Fruit fly (Drosophila melanogaster) whole organism, embryonic: ENCODE results near the gene wda.
A peak's percentile ranks its signal among the peaks of the same experiment; 100 is the strongest.

ENCODE experiments used
- Atf6 ChIP-seq: fragments of 200-800 bp; sonication (Bioruptor generic); IDR thresholded peaks from 2 replicates; pipeline ENCODE4 v1.3.6; 2022; ENCODE audit warnings: missing biosample characterization, missing genetic modification characterization
- Awh ChIP-seq: fragments of 200-800 bp; sonication (Bioruptor generic); IDR thresholded peaks from 2 replicates; pipeline ENCODE4, ENCODE4 v1.3.6; 2022; ENCODE audit warnings: missing biosample characterization, missing genetic modification characterization
- B-H1 ChIP-seq: fragments of 200-800 bp; sonication (Bioruptor generic); IDR thresholded peaks from 3 replicates; pipeline ENCODE4 v1.3.6; 2022; ENCODE audit warnings: missing biosample characterization, missing genetic modification characterization
- C15 ChIP-seq: fragments of 200-800 bp; sonication (Bioruptor generic); IDR thresholded peaks from 3 replicates; pipeline ENCODE4 v1.3.6; 2022; ENCODE audit warnings: missing biosample characterization, missing genetic modification characterization
- CG10431 ChIP-seq: fragments of 200-800 bp; sonication (Bioruptor generic); optimal IDR thresholded peaks from 3 replicates; lab custom pipeline; 2018; ENCODE audit warnings: missing biosample characterization, mild to moderate bottlenecking, missing genetic modification characterization
- CG12236 ChIP-seq: fragments of 200-800 bp; sonication (Bioruptor generic); optimal IDR thresholded peaks from 2 replicates; lab custom pipeline; 2016; ENCODE audit warnings: missing biosample characterization, missing genetic modification characterization
- CG1233 ChIP-seq: fragments of 200-800 bp; sonication (Bioruptor generic); optimal IDR thresholded peaks from 4 replicates; lab custom pipeline; 2018; ENCODE audit warnings: missing biosample characterization, mild to moderate bottlenecking, missing genetic modification characterization
- CG14710 ChIP-seq: fragments of 200-800 bp; sonication (Bioruptor generic); optimal IDR thresholded peaks from 3 replicates; lab custom pipeline; 2019; ENCODE audit warnings: missing biosample characterization, mild to moderate bottlenecking, missing genetic modification characterization, moderate library complexity
- CG14965 ChIP-seq: fragments of 200-800 bp; sonication (Bioruptor generic); optimal IDR thresholded peaks from 2 replicates; lab custom pipeline; 2016; ENCODE audit warnings: missing biosample characterization, missing genetic modification characterization, borderline replicate concordance
- CG15073 ChIP-seq: fragments of 200-800 bp; sonication (Bioruptor generic); optimal IDR thresholded peaks from 2 replicates; lab custom pipeline; 2016; ENCODE audit warnings: missing biosample characterization, missing genetic modification characterization
- CG16863 ChIP-seq: fragments of 200-800 bp; sonication (Bioruptor generic); optimal IDR thresholded peaks from 3 replicates; lab custom pipeline; 2016; ENCODE audit warnings: missing biosample characterization, missing genetic modification characterization
- CG17829 ChIP-seq: fragments of 200-800 bp; optimal IDR thresholded peaks from 2 replicates; lab custom pipeline; 2019; ENCODE audit warnings: missing biosample characterization, mild to moderate bottlenecking, missing genetic modification characterization, moderate library complexity
- CG18476 ChIP-seq: fragments of 200-800 bp; sonication (Bioruptor generic); optimal IDR thresholded peaks from 2 replicates; lab custom pipeline; 2016; ENCODE audit warnings: missing biosample characterization, mild to moderate bottlenecking, missing genetic modification characterization
- CG2712 ChIP-seq: fragments of 200-800 bp; optimal IDR thresholded peaks from 3 replicates; lab custom pipeline; 2019; ENCODE audit warnings: missing biosample characterization, mild to moderate bottlenecking, missing genetic modification characterization, moderate library complexity
- CG2875 ChIP-seq: fragments of 200-800 bp; sonication (Bioruptor generic); optimal IDR thresholded peaks from 2 replicates; lab custom pipeline; 2017; ENCODE audit warnings: missing biosample characterization, mild to moderate bottlenecking, missing genetic modification characterization, missing genetic modification reagents
- CG2889 ChIP-seq: fragments of 200-800 bp; sonication (Bioruptor generic); IDR thresholded peaks from 3 replicates; pipeline ENCODE4 v1.3.6; 2022; ENCODE audit warnings: missing biosample characterization, missing genetic modification characterization
- CG30403 ChIP-seq: fragments of 200-800 bp; sonication (Bioruptor generic); optimal IDR thresholded peaks from 3 replicates; lab custom pipeline; 2016; ENCODE audit warnings: missing biosample characterization, missing genetic modification characterization
- CG34376 ChIP-seq: fragments of 200-800 bp; sonication (Bioruptor generic); optimal IDR thresholded peaks from 2 replicates; lab custom pipeline; 2018; ENCODE audit warnings: missing biosample characterization, mild to moderate bottlenecking, missing genetic modification characterization
- CG3726 ChIP-seq: fragments of 200-800 bp; sonication (Bioruptor generic); IDR thresholded peaks from 3 replicates; pipeline ENCODE4, ENCODE4 v1.3.6; 2022; ENCODE audit warnings: missing biosample characterization, missing genetic modification characterization
- CG4360 ChIP-seq: fragments of 200-800 bp; sonication (Bioruptor generic); IDR thresholded peaks from 2 replicates; pipeline ENCODE4 v1.3.6; 2022; ENCODE audit warnings: missing biosample characterization, missing genetic modification characterization
- CG6813 ChIP-seq: fragments of 200-800 bp; sonication (Bioruptor generic); optimal IDR thresholded peaks from 2 replicates; lab custom pipeline; 2017; ENCODE audit warnings: missing biosample characterization, missing genetic modification characterization, mild to moderate bottlenecking, moderate library complexity, missing genetic modification reagents
- CG7963 ChIP-seq: fragments of 200-800 bp; sonication (Bioruptor generic); IDR thresholded peaks from 3 replicates; pipeline ENCODE4 v1.3.6; 2022; ENCODE audit warnings: missing biosample characterization, missing genetic modification characterization; ENCODE audit not compliant: partially characterized antibody
- CG8281 ChIP-seq: fragments of 200-800 bp; sonication (Bioruptor generic); optimal IDR thresholded peaks from 2 replicates; lab custom pipeline; 2018; ENCODE audit warnings: missing biosample characterization, mild to moderate bottlenecking, missing genetic modification characterization, moderate library complexity
- CG8388 ChIP-seq: fragments of 200-800 bp; sonication (Bioruptor generic); optimal IDR thresholded peaks from 2 replicates; lab custom pipeline; 2019; ENCODE audit warnings: missing biosample characterization, mild to moderate bottlenecking, missing genetic modification characterization, moderate library complexity
- CG9797 ChIP-seq: fragments of 200-800 bp; sonication (Bioruptor generic); optimal IDR thresholded peaks from 3 replicates; lab custom pipeline; 2018; ENCODE audit warnings: missing biosample characterization, mild to moderate bottlenecking, missing genetic modification characterization
- CrebB ChIP-seq: fragments of 200-800 bp; sonication (Bioruptor generic); optimal IDR thresholded peaks from 3 replicates; lab custom pipeline; 2018; ENCODE audit warnings: missing biosample characterization, mild to moderate bottlenecking, missing genetic modification characterization
- Dad ChIP-seq: fragments of 200-800 bp; sonication (Bioruptor generic); optimal IDR thresholded peaks from 3 replicates; lab custom pipeline; 2016; ENCODE audit warnings: missing biosample characterization, missing genetic modification characterization
- Dfd ChIP-seq, 2 experiments: fragments of >200 bp; optimal IDR thresholded peaks; 2 replicates each; lab custom pipeline; 2017; ENCODE audit warnings: missing biosample characterization in 2 of 2, missing genetic modification characterization in 2 of 2
- Dip2 ChIP-seq: fragments of 200-800 bp; sonication (Bioruptor generic); IDR thresholded peaks from 2 replicates; pipeline ENCODE4 v1.3.6; 2022; ENCODE audit warnings: missing biosample characterization, missing genetic modification characterization
- Ets97D ChIP-seq: fragments of 200-800 bp; sonication (Bioruptor generic); optimal IDR thresholded peaks from 3 replicates; lab custom pipeline; 2016; ENCODE audit warnings: missing biosample characterization, missing genetic modification characterization
- Fer3 ChIP-seq: fragments of 200-800 bp; sonication (Bioruptor generic); optimal IDR thresholded peaks from 2 replicates; lab custom pipeline; 2018; ENCODE audit warnings: missing biosample characterization, mild to moderate bottlenecking, missing genetic modification characterization, moderate library complexity
- HLHmδ ChIP-seq: fragments of 200-800 bp; sonication (Bioruptor generic); optimal IDR thresholded peaks from 2 replicates; lab custom pipeline; 2018; ENCODE audit warnings: missing biosample characterization, mild to moderate bottlenecking, missing genetic modification characterization, moderate library complexity
- Lim3 ChIP-seq: fragments of 200-800 bp; sonication (Bioruptor generic); IDR thresholded peaks from 2 replicates; pipeline ENCODE4 v1.3.6; 2022; ENCODE audit warnings: missing biosample characterization, missing genetic modification characterization
- Oli ChIP-seq: fragments of 200-800 bp; sonication (Bioruptor generic); optimal IDR thresholded peaks from 2 replicates; lab custom pipeline; 2018; ENCODE audit warnings: missing biosample characterization, mild to moderate bottlenecking, missing genetic modification characterization, moderate library complexity
- bcd ChIP-seq: fragments of 200-800 bp; sonication (Bioruptor generic); optimal IDR thresholded peaks from 2 replicates; lab custom pipeline; 2017; ENCODE audit warnings: missing biosample characterization, mild to moderate bottlenecking, missing genetic modification characterization
- bigmax ChIP-seq: fragments of 200-800 bp; sonication (Bioruptor generic); optimal IDR thresholded peaks from 2 replicates; lab custom pipeline; 2018; ENCODE audit warnings: missing biosample characterization, mild to moderate bottlenecking, missing genetic modification characterization
- bowl ChIP-seq: fragments of 200-800 bp; sonication (Bioruptor generic); IDR thresholded peaks from 2 replicates; pipeline ENCODE4 v1.3.6; 2022; ENCODE audit warnings: missing biosample characterization, missing genetic modification characterization
- fd64A ChIP-seq: fragments of 200-800 bp; sonication (Bioruptor generic); optimal IDR thresholded peaks from 3 replicates; lab custom pipeline; 2018; ENCODE audit warnings: missing biosample characterization, mild to moderate bottlenecking, missing genetic modification characterization
- gem ChIP-seq: fragments of 200-800 bp; sonication (Bioruptor generic); optimal IDR thresholded peaks from 2 replicates; lab custom pipeline; 2019; ENCODE audit warnings: missing biosample characterization, mild to moderate bottlenecking, missing genetic modification characterization, moderate library complexity
- lbe ChIP-seq: fragments of 200-800 bp; sonication (Bioruptor generic); optimal IDR thresholded peaks from 2 replicates; lab custom pipeline; 2016; ENCODE audit warnings: missing biosample characterization, mild to moderate bottlenecking, missing genetic modification characterization
- pan ChIP-seq, 4 experiments: fragments of >200 bp in 3 of 4; fragments of 200-800 bp in 1 of 4; sonication (Bioruptor generic) in 1 of 4; optimal IDR thresholded peaks in 3 of 4; IDR thresholded peaks in 1 of 4; 2 replicates each; pipeline versions ENCODE4 v1.3.6 to Lab custom; 2017 to 2022; ENCODE audit warnings: missing biosample characterization in 2 of 4, missing genetic modification characterization in 2 of 4, mixed read lengths in 1 of 4
- row ChIP-seq: fragments of 200-800 bp; sonication (Bioruptor generic); IDR thresholded peaks from 3 replicates; pipeline ENCODE4 v1.3.6; 2022; ENCODE audit warnings: missing biosample characterization, missing genetic modification characterization
- salm ChIP-seq: fragments of 200-800 bp; sonication (Bioruptor generic); optimal IDR thresholded peaks from 2 replicates; lab custom pipeline; 2018; ENCODE audit warnings: missing biosample characterization, mild to moderate bottlenecking, missing genetic modification characterization
- sens ChIP-seq: fragments of 200-800 bp; sonication (Bioruptor generic); peaks from one replicate; lab custom pipeline; 2016; ENCODE audit warnings: missing biosample characterization, missing genetic modification characterization
- sima ChIP-seq: fragments of 200-800 bp; sonication (Bioruptor generic); optimal IDR thresholded peaks from 2 replicates; lab custom pipeline; 2016; ENCODE audit warnings: missing biosample characterization, missing genetic modification characterization
- ssp ChIP-seq: fragments of 200-800 bp; sonication (Bioruptor generic); IDR thresholded peaks from 2 replicates; pipeline ENCODE4 v1.3.6; 2022; ENCODE audit warnings: missing biosample characterization, missing genetic modification characterization
- tx ChIP-seq: fragments of 200-800 bp; sonication (Bioruptor generic); optimal IDR thresholded peaks from 2 replicates; lab custom pipeline; 2016; ENCODE audit warnings: missing biosample characterization, missing genetic modification characterization
- vfl ChIP-seq: fragments of 200-800 bp; sonication (Bioruptor generic); optimal IDR thresholded peaks from 2 replicates; lab custom pipeline; 2016; ENCODE audit warnings: missing biosample characterization, missing genetic modification characterization
- vnd ChIP-seq: fragments of 200-800 bp; sonication (Bioruptor generic); IDR thresholded peaks from 3 replicates; pipeline ENCODE4 v1.3.6; 2022; ENCODE audit warnings: missing biosample characterization, missing genetic modification characterization; ENCODE audit not compliant: partially characterized antibody
- zen2 ChIP-seq: fragments of 200-800 bp; sonication (Bioruptor generic); IDR thresholded peaks from 3 replicates; pipeline ENCODE4 v1.3.6; 2022; ENCODE audit warnings: missing biosample characterization, missing genetic modification characterization; ENCODE audit not compliant: partially characterized antibody

The wda gene

DNA sequence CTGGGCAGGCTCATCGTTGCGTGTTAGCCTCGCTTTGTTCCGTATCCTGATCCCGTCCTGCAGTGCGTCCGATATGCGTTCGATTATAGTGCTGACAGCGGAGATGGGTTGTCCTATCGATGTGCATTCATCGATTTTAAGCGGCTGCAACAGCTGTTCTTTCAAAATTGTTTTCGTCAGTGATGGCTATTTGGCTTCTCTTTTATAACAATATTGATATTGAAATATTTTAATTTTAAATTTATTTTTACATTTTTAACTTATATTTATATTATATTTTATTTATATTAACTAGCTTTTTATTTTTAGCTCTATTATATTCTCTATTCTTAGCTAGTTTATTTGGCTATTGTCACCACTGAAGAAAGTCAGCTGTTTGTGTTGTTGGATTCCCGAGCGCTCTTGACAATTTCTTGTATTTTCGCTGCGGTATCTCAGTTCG is at the start of gene wda, which contains the start of gene Pex11c (continued):
- TF ChIP-seq CrebB (peak; percentile 29), bcd (peak; percentile 80), CG16863 (peak; percentile 33), sens (peak; percentile 75), Ets97D (GFP tag; lab: Kevin White, UChicago) (no peak), Lim3 (GFP tag; lab: Robert Waterston, UW) (peak; percentile 67), Fer3 (peak; percentile 77), C15 (GFP tag; lab: Robert Waterston, UW) (0 out of 3 replicates have a peak, but pooled peaks have one; percentile 8), Awh (peak; percentile 74; the same call in 1 of the 2 replicates), B-H1 (GFP tag; lab: Robert Waterston, UW) (peak; percentile 77), CG17829 (peak; percentile 96), CG18476 (GFP tag; lab: Kevin White, UChicago) (no peak), CG2875 (GFP tag; lab: Kevin White, UChicago) (peak; percentile 75), CG15073 (GFP tag; lab: Kevin White, UChicago) (peak; percentile 38), CG8388 (GFP tag; lab: Kevin White, UChicago) (peak; percentile 93), CG6813 (peak; percentile 66), CG9797 (GFP tag; lab: Kevin White, UChicago) (no peak), CG34376 (GFP tag; lab: Kevin White, UChicago) (no peak), pan (optimal IDR thresholded peaks at IDR 0.05; lab: Kevin White, UChicago) (no peak), pan (GFP tag; optimal IDR thresholded peaks at IDR 0.05 in 1 of 2, IDR thresholded peaks at IDR 0.05 in 1 of 2) (peak in 1 of 2 experiments; percentile 92), tx (GFP tag; lab: Kevin White, UChicago) (peak; percentile 24), CG14710 (peak; percentile 87), CG1233 (GFP tag; lab: Kevin White, UChicago) (peak; percentile 69), Dfd (GFP tag; optimal IDR thresholded peaks at IDR 0.05; lab: Kevin White, UChicago) (no peak), CG14965 (GFP tag; lab: Kevin White, UChicago) (no peak), bigmax (GFP tag; lab: Kevin White, UChicago) (no peak), HLHmδ (no peak), ssp (GFP tag; lab: Robert Waterston, UW) (peak; percentile 84), vnd (GFP tag; lab: Robert Waterston, UW) (peak; percentile 36; the same call in 2 of the 3 replicates), vfl (GFP tag; lab: Kevin White, UChicago) (no peak), lbe (peak; percentile 85), Dad (no peak), Oli (tag; lab: Kevin White, UChicago) (peak; percentile 88), CG2712 (tag; lab: Kevin White, UChicago) (peak; percentile 97), CG2889 (GFP tag; lab: Robert Waterston, UW) (peak; percentile 75; the same call in 2 of the 3 replicates), Dip2 (GFP tag; lab: Robert Waterston, UW) (no peak), Atf6 (GFP tag; lab: Robert Waterston, UW) (peak; percentile 77), fd64A (GFP tag; lab: Kevin White, UChicago) (no peak), zen2 (peak; percentile 19; the same call in 1 of the 3 replicates), row (GFP tag; lab: Robert Waterston, UW) (peak; percentile 94), sima (GFP tag; lab: Kevin White, UChicago) (no peak), salm (tag; lab: Kevin White, UChicago) (peak; percentile 79), CG4360 (GFP tag; lab: Robert Waterston, UW) (peak; percentile 67), CG8281 (peak; percentile 73), gem (peak; percentile 98), CG10431 (peak; percentile 57), CG3726 (GFP tag; lab: Robert Waterston, UW) (no peak; the same call in 2 of the 3 replicates), CG7963 (no peak), CG30403 (GFP tag; lab: Kevin White, UChicago) (peak; percentile 88), bowl (GFP tag; lab: Robert Waterston, UW) (peak; percentile 67), CG12236 (GFP tag; lab: Kevin White, UChicago) (no peak)
